Fruit fly (Drosophila melanogaster) whole organism: Measurements from ENCODE around the gene CG6254.

Source experiments
- CG8478 ChIP-seq: fragments of >200 bp; optimal IDR thresholded peaks from 2 replicates; lab custom pipeline; 2018; ENCODE audit warnings: inconsistent platforms
- Dll ChIP-seq: fragments of >200 bp; optimal IDR thresholded peaks from 2 replicates; lab custom pipeline; 2017
- EcR ChIP-seq, 2 experiments: fragments of >200 bp; optimal IDR thresholded peaks; 2 replicates each; lab custom pipeline; 2017; ENCODE audit warnings: missing biosample characterization in 2 of 2, missing genetic modification characterization in 2 of 2, missing genetic modification reagents in 2 of 2
- pan ChIP-seq: fragments of >200 bp; optimal IDR thresholded peaks from 2 replicates; lab custom pipeline; 2017
- psq ChIP-seq: fragments of >200 bp; optimal IDR thresholded peaks from 2 replicates; lab custom pipeline; 2017
- usp ChIP-seq: fragments of >200 bp; optimal IDR thresholded peaks from 2 replicates; lab custom pipeline; 2017; ENCODE audit warnings: missing biosample characterization, missing genetic modification characterization, mixed read lengths

CG6254 gene

DNA sequence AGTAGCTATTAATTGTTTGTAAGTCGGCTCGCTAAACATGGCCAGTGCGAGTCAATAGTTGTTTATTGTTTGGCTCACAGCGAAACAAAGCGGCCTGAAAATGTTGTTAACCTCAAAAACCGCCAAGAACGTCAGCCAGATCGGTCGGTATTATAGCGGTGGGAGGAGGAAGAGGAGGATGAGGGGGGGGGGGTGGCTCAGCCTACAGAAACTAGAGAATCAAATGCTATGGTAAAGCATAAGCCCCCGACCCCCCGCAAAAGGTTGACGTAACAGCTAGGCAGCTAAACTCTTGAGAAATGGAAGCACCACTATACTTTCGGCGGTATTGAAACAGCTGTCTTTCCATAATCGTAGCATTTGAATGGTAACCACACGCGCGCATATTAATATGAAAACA is 22.2 kb downstream of the CG6254 start:
- no peak for TF ChIP-seq psq
- TF ChIP-seq EcR (GFP tag; optimal IDR thresholded peaks at IDR 0.05; lab: Kevin White, UChicago) = no peak
- no peak for TF ChIP-seq pan (lab: Kevin White, UChicago)
- no peak for TF ChIP-seq CG8478 (lab: Kevin White, UChicago)
- no peak for TF ChIP-seq usp (GFP tag; lab: Kevin White, UChicago)

DNA sequence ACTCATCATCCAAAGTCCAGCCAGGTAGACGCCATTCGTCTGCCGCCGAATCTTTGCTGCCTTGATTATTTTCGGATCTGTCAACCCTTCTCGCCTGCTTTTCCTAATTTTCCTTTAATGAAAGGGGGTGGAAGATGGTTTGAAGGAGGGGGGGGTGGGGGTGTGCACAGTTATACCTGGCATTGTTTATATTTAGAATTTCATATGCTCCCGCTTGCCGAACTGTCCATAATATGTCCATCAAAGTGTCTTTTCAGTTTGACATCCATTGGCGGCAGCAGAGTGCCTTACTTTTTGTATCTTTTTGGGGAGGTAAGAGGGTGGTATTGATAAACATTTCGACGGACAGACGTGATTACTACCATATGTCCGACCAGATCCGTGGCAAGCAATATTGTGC is 23.3 kb downstream of the CG6254 start:
- TF ChIP-seq Dll (lab: Kevin White, UChicago) (no peak), psq (no peak), CG8478 (lab: Kevin White, UChicago) (no peak), usp (GFP tag; lab: Kevin White, UChicago) (no peak), pan (lab: Kevin White, UChicago) (no peak), EcR (GFP tag; optimal IDR thresholded peaks at IDR 0.05; lab: Kevin White, UChicago) (no peak)

DNA sequence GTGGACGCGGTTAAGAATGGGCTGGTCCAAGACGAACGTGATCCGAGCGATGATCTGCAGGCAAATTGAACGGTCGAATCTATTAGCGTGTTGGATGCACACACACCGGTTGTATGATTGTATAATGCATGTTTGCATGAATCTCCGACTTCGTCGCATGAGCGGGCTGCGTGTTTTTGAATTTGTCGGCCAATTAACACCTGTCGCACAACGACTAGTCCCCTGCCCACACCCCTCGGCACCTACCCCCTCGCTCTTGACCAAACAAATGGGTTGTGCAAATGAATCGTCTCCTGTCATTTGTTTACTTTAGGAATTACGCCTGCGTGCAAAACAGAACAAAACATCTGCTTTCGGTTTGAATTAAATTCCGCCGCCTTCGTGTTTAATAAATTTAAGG is 26.1 kb downstream of the CG6254 start:
- TF ChIP-seq psq (no peak), EcR (GFP tag; optimal IDR thresholded peaks at IDR 0.05; lab: Kevin White, UChicago) (no peak), pan (lab: Kevin White, UChicago) (no peak), CG8478 (lab: Kevin White, UChicago) (no peak)

- no peak for TF ChIP-seq usp (GFP tag; lab: Kevin White, UChicago)
- TF ChIP-seq Dll (lab: Kevin White, UChicago) = no peak
- no peak for TF ChIP-seq EcR (GFP tag; optimal IDR thresholded peaks at IDR 0.05; lab: Kevin White, UChicago)
- TF ChIP-seq CG8478 (lab: Kevin White, UChicago) = no peak
- TF ChIP-seq psq = no peak
- no peak for TF ChIP-seq pan (lab: Kevin White, UChicago)
Measured at dm6 chr3R:10134341-10134668, 26.8 kb downstream of the CG6254 start.

DNA sequence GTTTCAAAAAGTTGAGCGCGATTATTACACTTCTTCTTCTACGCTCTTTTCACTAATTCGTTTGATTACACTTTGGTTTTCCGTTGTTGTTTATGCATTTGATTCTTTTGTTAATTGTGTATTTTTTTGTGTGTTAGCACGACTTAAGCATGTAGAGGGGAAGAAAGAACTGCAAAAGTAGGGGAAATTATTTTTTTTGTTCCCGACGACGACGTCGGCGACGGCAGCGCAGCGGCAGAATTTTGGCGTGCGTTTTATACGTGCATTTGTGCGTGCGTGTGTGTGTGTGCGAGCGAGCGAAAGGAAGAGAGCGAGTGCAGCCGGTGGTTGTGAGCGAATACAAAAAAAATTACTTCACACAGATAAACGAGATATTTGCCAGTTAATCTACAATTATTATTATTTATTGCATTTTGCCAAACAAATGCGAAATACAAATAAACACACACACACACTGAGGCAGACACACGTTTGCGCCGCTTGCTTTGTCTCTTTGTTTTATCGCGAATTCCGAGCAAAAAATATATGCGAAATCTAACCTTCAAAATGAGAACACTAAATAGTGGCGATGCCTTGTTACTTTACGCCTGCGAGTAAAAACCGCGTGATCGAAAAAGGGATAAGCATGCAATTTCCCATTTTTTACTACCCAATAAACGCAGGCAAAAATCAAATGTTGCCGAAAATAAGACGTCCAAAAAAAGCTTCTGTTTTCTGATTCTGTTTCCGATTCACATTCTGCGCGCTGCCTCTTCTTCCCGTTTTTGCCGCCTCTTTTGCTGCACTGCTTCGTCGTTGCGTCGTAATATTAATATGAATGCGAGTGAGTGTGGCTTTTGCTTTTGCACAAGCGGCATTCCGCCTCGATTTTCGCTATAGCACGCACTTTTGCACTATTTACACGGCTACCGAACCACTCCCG is 27.5 kb downstream of the CG6254 start:
- TF ChIP-seq EcR (GFP tag; optimal IDR thresholded peaks at IDR 0.05; lab: Kevin White, UChicago) (no peak), psq (peak; percentile 32), Dll (lab: Kevin White, UChicago) (no peak), CG8478 (lab: Kevin White, UChicago) (peak; percentile 32)

DNA sequence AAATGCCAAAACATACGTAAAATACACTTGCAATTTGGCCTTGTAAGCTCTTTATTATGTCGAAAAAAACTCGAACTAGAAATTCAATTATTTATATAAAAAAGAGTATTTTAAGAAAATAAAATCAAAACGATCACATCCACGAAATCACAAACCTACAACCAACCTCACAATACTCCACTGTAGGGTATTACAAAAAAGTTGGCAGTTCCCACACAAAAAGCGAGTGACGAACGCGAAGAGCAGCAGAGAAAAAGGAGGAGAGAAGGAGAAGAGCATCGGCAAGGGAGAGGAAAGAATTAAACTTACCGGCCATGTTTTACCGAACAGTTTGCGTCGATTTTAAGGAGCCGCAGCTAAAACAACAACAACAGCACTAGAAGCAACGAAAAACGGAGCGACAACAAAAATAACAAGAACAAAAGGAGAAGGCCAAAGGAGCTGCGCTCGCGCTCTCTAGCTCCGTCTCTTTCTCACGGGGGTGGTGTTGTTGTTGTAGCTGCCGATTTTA is 28.2 kb downstream of the CG6254 start:
- TF ChIP-seq usp (GFP tag; lab: Kevin White, UChicago) = no peak
- no peak for TF ChIP-seq psq
- TF ChIP-seq pan (lab: Kevin White, UChicago) = no peak
- TF ChIP-seq Dll (lab: Kevin White, UChicago) = no peak
- no peak for TF ChIP-seq EcR (GFP tag; optimal IDR thresholded peaks at IDR 0.05; lab: Kevin White, UChicago)
- TF ChIP-seq CG8478 (lab: Kevin White, UChicago) = no peak

dm6 chr3R:10130975-10131529 is 30.1 kb downstream of the CG6254 start:
- TF ChIP-seq pan (lab: Kevin White, UChicago) (no peak), EcR (GFP tag; optimal IDR thresholded peaks at IDR 0.05; lab: Kevin White, UChicago) (no peak), usp (GFP tag; lab: Kevin White, UChicago) (no peak), Dll (lab: Kevin White, UChicago) (no peak), CG8478 (lab: Kevin White, UChicago) (no peak), psq (no peak)

- no peak for TF ChIP-seq psq
- no peak for TF ChIP-seq CG8478 (lab: Kevin White, UChicago)
- TF ChIP-seq Dll (lab: Kevin White, UChicago) = no peak
- TF ChIP-seq pan (lab: Kevin White, UChicago) = no peak
Measured at dm6 chr3R:10130091-10130490, 31.0 kb downstream of the CG6254 start.

- TF ChIP-seq psq (no peak), Dll (lab: Kevin White, UChicago) (no peak), pan (lab: Kevin White, UChicago) (no peak), usp (GFP tag; lab: Kevin White, UChicago) (no peak), EcR (GFP tag; optimal IDR thresholded peaks at IDR 0.05; lab: Kevin White, UChicago) (no peak), CG8478 (lab: Kevin White, UChicago) (no peak)
Measured at dm6 chr3R:10125477-10125876, 35.7 kb downstream of the CG6254 start, which contains the start of gene knk. TSS of gene knk (minus strand) at chr3R:10125664.

- TF ChIP-seq CG8478 (lab: Kevin White, UChicago) = no peak
- no peak for TF ChIP-seq Dll (lab: Kevin White, UChicago)
- TF ChIP-seq pan (lab: Kevin White, UChicago) = no peak
- no peak for TF ChIP-seq psq
- no peak for TF ChIP-seq usp (GFP tag; lab: Kevin White, UChicago)
- no peak for TF ChIP-seq EcR (GFP tag; optimal IDR thresholded peaks at IDR 0.05; lab: Kevin White, UChicago)
Measured at dm6 chr3R:10124764-10125163, 36.4 kb downstream of the CG6254 start.

DNA sequence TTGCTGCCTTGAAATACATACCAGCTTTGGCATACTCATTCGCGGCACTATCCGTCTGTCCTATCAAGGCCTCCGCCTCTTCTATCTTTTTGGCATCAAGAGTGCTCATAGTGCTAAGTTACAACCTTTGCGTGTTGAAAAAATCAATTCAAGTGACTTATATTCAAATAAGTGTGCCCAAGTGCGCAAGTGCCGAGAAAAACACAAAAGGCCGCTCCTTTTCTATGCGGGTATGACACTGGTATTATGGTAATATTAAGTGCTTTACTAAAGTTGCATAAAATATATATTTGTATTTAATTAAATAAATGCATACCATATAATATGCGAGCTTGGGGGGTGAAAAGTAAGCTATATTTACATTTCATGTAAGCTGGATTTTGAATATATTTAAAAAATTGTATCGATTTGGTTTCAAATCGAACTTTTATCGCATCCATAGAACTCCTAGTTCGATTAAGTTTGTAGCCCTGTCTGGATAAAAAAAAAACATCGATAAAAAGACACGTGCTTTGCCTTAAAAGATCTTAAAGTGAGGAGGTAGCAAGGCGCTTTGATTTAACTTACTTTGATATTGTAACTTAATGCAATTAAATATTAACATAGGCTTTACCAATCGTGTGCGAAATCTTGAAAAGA is 39.7 kb downstream of the CG6254 start, which contains the start of the genes gammaSnap2 and ATPsynepsilonL:
TSS of gene gammaSnap2 (minus strand) at position 135 of the 639 bp plus-strand sequence.
TSS of gene ATPsynepsilonL (plus strand) at position 508 of the 639 bp plus-strand sequence.
- TF ChIP-seq psq (no peak), Dll (lab: Kevin White, UChicago) (no peak), usp (GFP tag; lab: Kevin White, UChicago) (no peak), CG8478 (lab: Kevin White, UChicago) (no peak), EcR (GFP tag; optimal IDR thresholded peaks at IDR 0.05; lab: Kevin White, UChicago) (no peak), pan (lab: Kevin White, UChicago) (no peak)
